Fruit fly (Drosophila melanogaster) whole organism, embryonic: ENCODE data around the gene Jupiter.

Source experiments
- BEAF-32 ChIP-seq: fragments of 200-800 bp; sonication (Bioruptor generic); optimal IDR thresholded peaks from 3 replicates; lab custom pipeline; 2017; ENCODE audit warnings: missing biosample characterization, missing genetic modification characterization, mild to moderate bottlenecking, moderate library complexity, missing genetic modification reagents
- CG10979 ChIP-seq: fragments of 200-800 bp; sonication (Bioruptor generic); optimal IDR thresholded peaks from 2 replicates; lab custom pipeline; 2018; ENCODE audit warnings: missing biosample characterization, mild to moderate bottlenecking, missing genetic modification characterization, moderate library complexity
- CG11398 ChIP-seq: fragments of 200-800 bp; sonication (Bioruptor generic); optimal IDR thresholded peaks from 2 replicates; lab custom pipeline; 2016; ENCODE audit warnings: missing biosample characterization, missing genetic modification characterization
- CG12391 ChIP-seq: fragments of 200-800 bp; sonication (Bioruptor generic); optimal IDR thresholded peaks from 3 replicates; lab custom pipeline; 2018; ENCODE audit warnings: missing biosample characterization, mild to moderate bottlenecking, missing genetic modification characterization, moderate library complexity
- CG15011 ChIP-seq: fragments of 200-800 bp; sonication (Bioruptor generic); optimal IDR thresholded peaks from 3 replicates; lab custom pipeline; 2018; ENCODE audit warnings: missing biosample characterization, mild to moderate bottlenecking, missing genetic modification characterization
- CG2120 ChIP-seq: fragments of 200-800 bp; sonication (Bioruptor generic); optimal IDR thresholded peaks from 3 replicates; lab custom pipeline; 2016; ENCODE audit warnings: missing biosample characterization, missing genetic modification characterization
- CG2889 ChIP-seq: fragments of 200-800 bp; sonication (Bioruptor generic); IDR thresholded peaks from 3 replicates; pipeline ENCODE4 v1.3.6; 2022; ENCODE audit warnings: missing biosample characterization, missing genetic modification characterization
- CG3163 ChIP-seq: fragments of 200-800 bp; sonication (Bioruptor generic); optimal IDR thresholded peaks from 3 replicates; lab custom pipeline; 2016; ENCODE audit warnings: missing biosample characterization, missing genetic modification characterization
- CG34376 ChIP-seq: fragments of 200-800 bp; sonication (Bioruptor generic); optimal IDR thresholded peaks from 2 replicates; lab custom pipeline; 2018; ENCODE audit warnings: missing biosample characterization, mild to moderate bottlenecking, missing genetic modification characterization
- CG3995 ChIP-seq: fragments of 200-800 bp; sonication (Bioruptor generic); optimal IDR thresholded peaks from 3 replicates; lab custom pipeline; 2016; ENCODE audit warnings: missing biosample characterization, missing genetic modification characterization
- CG42726 ChIP-seq: fragments of 200-800 bp; sonication (Bioruptor generic); IDR thresholded peaks from 2 replicates; pipeline ENCODE4 v1.3.6; 2022; ENCODE audit warnings: missing biosample characterization, missing genetic modification characterization; ENCODE audit not compliant: partially characterized antibody
- CG4328 ChIP-seq: fragments of 200-800 bp; sonication (Bioruptor generic); optimal IDR thresholded peaks from 3 replicates; lab custom pipeline; 2017; ENCODE audit warnings: missing biosample characterization, missing genetic modification reagents, missing genetic modification characterization
- CG4730 ChIP-seq: fragments of 200-800 bp; sonication (Bioruptor generic); IDR thresholded peaks from 2 replicates; pipeline ENCODE4 v1.3.6; 2022; ENCODE audit warnings: missing biosample characterization, missing genetic modification characterization
- CG7839 ChIP-seq: fragments of 200-800 bp; sonication (Bioruptor generic); optimal IDR thresholded peaks from 3 replicates; lab custom pipeline; 2018; ENCODE audit warnings: missing biosample characterization, mild to moderate bottlenecking, missing genetic modification characterization, moderate library complexity
- CG9437 ChIP-seq: fragments of 200-800 bp; sonication (Bioruptor generic); optimal IDR thresholded peaks from 2 replicates; lab custom pipeline; 2018; ENCODE audit warnings: missing biosample characterization, mild to moderate bottlenecking, missing genetic modification characterization
- CG9932 ChIP-seq: fragments of 200-800 bp; sonication (Bioruptor generic); IDR thresholded peaks from 2 replicates; pipeline ENCODE4 v1.3.6; 2022; ENCODE audit warnings: missing biosample characterization, missing genetic modification characterization
- Dp ChIP-seq: fragments of 200-800 bp; sonication (Bioruptor generic); optimal IDR thresholded peaks from 2 replicates; lab custom pipeline; 2018; ENCODE audit warnings: missing biosample characterization, mild to moderate bottlenecking, missing genetic modification characterization, moderate library complexity
- E2f1 ChIP-seq: fragments of 200-800 bp; sonication (Bioruptor generic); IDR thresholded peaks from 2 replicates; pipeline ENCODE4 v1.3.6; 2022; ENCODE audit warnings: missing biosample characterization, missing genetic modification characterization
- Fer2 ChIP-seq: fragments of 200-800 bp; sonication (Bioruptor generic); optimal IDR thresholded peaks from 2 replicates; lab custom pipeline; 2018; ENCODE audit warnings: missing biosample characterization, mild to moderate bottlenecking, missing genetic modification characterization, moderate library complexity
- HLH4C ChIP-seq: fragments of 200-800 bp; sonication (Bioruptor generic); IDR thresholded peaks from 3 replicates; pipeline ENCODE4 v1.3.6; 2022; ENCODE audit warnings: missing biosample characterization, missing genetic modification characterization; ENCODE audit not compliant: partially characterized antibody
- Hand ChIP-seq: fragments of 200-800 bp; sonication (Bioruptor generic); optimal IDR thresholded peaks from 2 replicates; lab custom pipeline; 2017; ENCODE audit warnings: mild to moderate bottlenecking, missing biosample characterization, missing genetic modification reagents, missing genetic modification characterization
- Lim3 ChIP-seq: fragments of 200-800 bp; sonication (Bioruptor generic); IDR thresholded peaks from 2 replicates; pipeline ENCODE4 v1.3.6; 2022; ENCODE audit warnings: missing biosample characterization, missing genetic modification characterization
- MBD-R2 ChIP-seq: fragments of 200-800 bp; sonication (Bioruptor generic); IDR thresholded peaks from 2 replicates; pipeline ENCODE4 v1.3.6; 2022; ENCODE audit warnings: missing biosample characterization, missing genetic modification characterization
- Med ChIP-seq: fragments of 200-800 bp; sonication (Bioruptor generic); peaks from one replicate; lab custom pipeline; 2016; ENCODE audit warnings: missing biosample characterization, missing genetic modification characterization, mild to moderate bottlenecking, inconsistent platforms, moderate library complexity
- Scr ChIP-seq: fragments of 200-800 bp; sonication (Bioruptor generic); IDR thresholded peaks from 2 replicates; pipeline ENCODE4 v1.3.6; 2022; ENCODE audit warnings: missing biosample characterization, missing genetic modification characterization; ENCODE audit not compliant: partially characterized antibody
- YL-1 ChIP-seq: fragments of 200-800 bp; sonication (Bioruptor generic); optimal IDR thresholded peaks from 3 replicates; lab custom pipeline; 2017; ENCODE audit warnings: missing biosample characterization, mild to moderate bottlenecking, missing genetic modification characterization
- chinmo ChIP-seq: fragments of 200-800 bp; sonication (Bioruptor generic); IDR thresholded peaks from 4 replicates; pipeline ENCODE4 v1.3.6; 2022; ENCODE audit warnings: missing biosample characterization, missing genetic modification characterization; ENCODE audit not compliant: partially characterized antibody
- crc ChIP-seq: fragments of 200-800 bp; sonication (Bioruptor generic); optimal IDR thresholded peaks from 2 replicates; lab custom pipeline; 2016; ENCODE audit warnings: missing biosample characterization, missing genetic modification characterization
- gce ChIP-seq: fragments of 200-800 bp; sonication (Bioruptor generic); IDR thresholded peaks from 3 replicates; pipeline ENCODE4 v1.3.6; 2022; ENCODE audit warnings: missing biosample characterization, missing genetic modification characterization
- hbn ChIP-seq: fragments of 200-800 bp; sonication (Bioruptor generic); IDR thresholded peaks from 2 replicates; pipeline ENCODE4 v1.3.6; 2022; ENCODE audit warnings: missing biosample characterization, missing genetic modification characterization; ENCODE audit not compliant: partially characterized antibody
- hkb ChIP-seq, 2 experiments: fragments of 200-800 bp in 1 of 2; fragments of >200 bp in 1 of 2; sonication (Bioruptor generic) in 1 of 2; IDR thresholded peaks in 1 of 2; optimal IDR thresholded peaks in 1 of 2; 2 replicates each; pipeline versions ENCODE4 v1.3.6 to Lab custom; 2017 to 2022; ENCODE audit warnings: missing biosample characterization in 1 of 2, missing genetic modification characterization in 1 of 2
- lab ChIP-seq: fragments of 200-800 bp; sonication (Bioruptor generic); optimal IDR thresholded peaks from 3 replicates; lab custom pipeline; 2017; ENCODE audit warnings: missing biosample characterization, missing genetic modification characterization, mild to moderate bottlenecking, moderate library complexity, missing genetic modification reagents
- lbe ChIP-seq: fragments of 200-800 bp; sonication (Bioruptor generic); optimal IDR thresholded peaks from 2 replicates; lab custom pipeline; 2016; ENCODE audit warnings: missing biosample characterization, mild to moderate bottlenecking, missing genetic modification characterization
- nerfin-1 ChIP-seq: fragments of 200-800 bp; sonication (Bioruptor generic); optimal IDR thresholded peaks from 3 replicates; lab custom pipeline; 2019; ENCODE audit warnings: missing biosample characterization, mild to moderate bottlenecking, missing genetic modification characterization, moderate library complexity
- pita ChIP-seq: fragments of 200-800 bp; sonication (Bioruptor generic); optimal IDR thresholded peaks from 2 replicates; lab custom pipeline; 2017; ENCODE audit warnings: missing biosample characterization, mild to moderate bottlenecking, missing genetic modification characterization
- psq ChIP-seq: fragments of 200-800 bp; sonication (Bioruptor generic); optimal IDR thresholded peaks from 2 replicates; lab custom pipeline; 2017; ENCODE audit warnings: missing biosample characterization, missing genetic modification characterization
- pzg ChIP-seq: fragments of 200-800 bp; sonication (Bioruptor generic); optimal IDR thresholded peaks from 3 replicates; lab custom pipeline; 2018; ENCODE audit warnings: missing biosample characterization, mild to moderate bottlenecking, missing genetic modification characterization, moderate library complexity
- salm ChIP-seq: fragments of 200-800 bp; sonication (Bioruptor generic); optimal IDR thresholded peaks from 2 replicates; lab custom pipeline; 2018; ENCODE audit warnings: missing biosample characterization, mild to moderate bottlenecking, missing genetic modification characterization
- scrt ChIP-seq: fragments of 200-800 bp; sonication (Bioruptor generic); optimal IDR thresholded peaks from 2 replicates; lab custom pipeline; 2018; ENCODE audit warnings: missing biosample characterization, mild to moderate bottlenecking, missing genetic modification characterization, moderate library complexity
- sens-2 ChIP-seq: fragments of 200-800 bp; sonication (Bioruptor generic); IDR thresholded peaks from 2 replicates; pipeline ENCODE4 v1.3.6; 2022; ENCODE audit warnings: missing biosample characterization, missing genetic modification characterization
- sob ChIP-seq: fragments of 200-800 bp; sonication (Bioruptor generic); IDR thresholded peaks from 2 replicates; pipeline ENCODE4 v1.3.6; 2022; ENCODE audit warnings: missing biosample characterization, missing genetic modification characterization
- tin ChIP-seq: fragments of 200-800 bp; sonication (Bioruptor generic); optimal IDR thresholded peaks from 3 replicates; lab custom pipeline; 2016; ENCODE audit warnings: missing biosample characterization, missing genetic modification characterization
- tx ChIP-seq: fragments of 200-800 bp; sonication (Bioruptor generic); optimal IDR thresholded peaks from 2 replicates; lab custom pipeline; 2016; ENCODE audit warnings: missing biosample characterization, missing genetic modification characterization
- unc-4 ChIP-seq: fragments of 200-800 bp; sonication (Bioruptor generic); IDR thresholded peaks from 2 replicates; pipeline ENCODE4 v1.3.6; 2022; ENCODE audit warnings: missing biosample characterization, missing genetic modification characterization; ENCODE audit not compliant: partially characterized antibody
- unpg ChIP-seq: fragments of 200-800 bp; sonication (Bioruptor generic); optimal IDR thresholded peaks from 3 replicates; lab custom pipeline; 2018; ENCODE audit warnings: missing biosample characterization, mild to moderate bottlenecking, missing genetic modification characterization, moderate library complexity
- usp ChIP-seq: fragments of >200 bp; optimal IDR thresholded peaks from 2 replicates; lab custom pipeline; 2017; ENCODE audit warnings: missing biosample characterization, missing genetic modification characterization

Gene Jupiter

DNA sequence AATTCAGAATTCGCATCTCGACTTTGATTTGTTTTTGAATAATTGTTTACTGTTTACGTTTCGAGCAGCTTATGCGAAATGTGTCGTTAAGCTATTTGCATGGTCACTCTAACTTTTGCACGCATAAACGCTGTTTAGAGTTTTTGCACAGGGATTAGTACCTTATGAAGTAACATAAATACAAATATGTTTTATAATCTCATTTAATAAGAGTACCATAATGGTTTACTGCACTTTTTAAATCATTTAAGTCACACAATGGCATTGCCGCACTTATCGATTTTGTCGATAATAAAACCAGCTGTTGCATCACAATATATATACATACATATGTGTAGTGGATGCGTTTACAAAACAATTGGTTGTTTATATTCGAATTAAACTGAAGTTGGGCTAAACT, 6.9 kb upstream of the Jupiter start, which contains the start of the genes CG6813 and CG18764 (continued):
- TF ChIP-seq CG2120 (GFP tag; lab: Kevin White, UChicago) = peak; percentile 30
- TF ChIP-seq nerfin-1 = no peak
- TF ChIP-seq Med (GFP tag; lab: Kevin White, UChicago) = peak; percentile 72
- peak; percentile 38 for TF ChIP-seq pzg (GFP tag; lab: Kevin White, UChicago)
- no peak for TF ChIP-seq Lim3 (GFP tag; lab: Robert Waterston, UW)
- TF ChIP-seq pita (GFP tag; lab: Kevin White, UChicago) = no peak
- peak; percentile 97 for TF ChIP-seq CG9437 (GFP tag; lab: Kevin White, UChicago)
- peak; percentile 43; the same call in 1 of the 4 replicates for TF ChIP-seq chinmo (GFP tag; lab: Robert Waterston, UW)
- TF ChIP-seq CG34376 (GFP tag; lab: Kevin White, UChicago) = peak; percentile 14
- peak; percentile 72 for TF ChIP-seq MBD-R2 (GFP tag; lab: Robert Waterston, UW)
- TF ChIP-seq CG2889 (GFP tag; lab: Robert Waterston, UW) = no peak
- peak; percentile 85 for TF ChIP-seq scrt (GFP tag; lab: Kevin White, UChicago)
- no peak for TF ChIP-seq hkb (optimal IDR thresholded peaks at IDR 0.05; lab: Kevin White, UChicago)
- TF ChIP-seq hkb (GFP tag; IDR thresholded peaks at IDR 0.05; lab: Robert Waterston, UW) = no peak
- peak; percentile 28; the same call in 1 of the 2 replicates for TF ChIP-seq hbn (GFP tag; lab: Robert Waterston, UW)
- peak; percentile 38; the same call in 1 of the 2 replicates for TF ChIP-seq unc-4 (GFP tag; lab: Robert Waterston, UW)
- TF ChIP-seq BEAF-32 (GFP tag; lab: Kevin White, UChicago) = peak; percentile 27
- peak; percentile 67 for TF ChIP-seq CG3995 (GFP tag; lab: Kevin White, UChicago)
- peak; percentile 56 for TF ChIP-seq Scr (GFP tag; lab: Robert Waterston, UW)
- TF ChIP-seq CG10979 (tag; lab: Kevin White, UChicago) = no peak
- peak; percentile 41; the same call in 1 of the 3 replicates for TF ChIP-seq HLH4C (GFP tag; lab: Robert Waterston, UW)
- TF ChIP-seq crc (GFP tag; lab: Kevin White, UChicago) = no peak
- no peak for TF ChIP-seq sens-2 (GFP tag; lab: Robert Waterston, UW)
- TF ChIP-seq YL-1 (GFP tag; lab: Kevin White, UChicago) = peak; percentile 23
- peak; percentile 52 for TF ChIP-seq Dp (GFP tag; lab: Kevin White, UChicago)

DNA sequence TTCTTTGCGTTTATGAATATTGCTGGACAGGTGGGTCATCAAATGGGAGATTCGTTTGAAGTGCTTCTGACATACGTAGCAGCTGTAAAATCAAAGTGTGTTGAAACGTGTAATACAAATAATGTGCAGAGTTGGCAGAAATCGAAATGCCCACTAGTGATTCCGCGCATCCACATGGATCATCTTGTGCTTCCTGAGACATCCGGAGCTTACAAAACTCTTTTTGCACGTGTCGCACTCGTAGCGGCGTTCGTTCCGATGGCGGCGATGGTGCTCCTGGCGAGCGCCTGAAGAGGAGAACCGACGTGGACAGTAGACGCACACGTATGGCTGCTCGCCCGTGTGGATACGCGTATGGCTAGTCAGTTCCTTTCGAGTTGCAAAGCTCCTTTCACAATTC, 5.8 kb upstream of the Jupiter start, which contains the start of gene Zaf1:
Gene Zaf1, minus strand, starts transcription at position 101 of the 400 bp plus-strand sequence.
- TF ChIP-seq salm (tag; lab: Kevin White, UChicago) (no peak), gce (no peak), CG4328 (GFP tag; lab: Kevin White, UChicago) (no peak)

DNA sequence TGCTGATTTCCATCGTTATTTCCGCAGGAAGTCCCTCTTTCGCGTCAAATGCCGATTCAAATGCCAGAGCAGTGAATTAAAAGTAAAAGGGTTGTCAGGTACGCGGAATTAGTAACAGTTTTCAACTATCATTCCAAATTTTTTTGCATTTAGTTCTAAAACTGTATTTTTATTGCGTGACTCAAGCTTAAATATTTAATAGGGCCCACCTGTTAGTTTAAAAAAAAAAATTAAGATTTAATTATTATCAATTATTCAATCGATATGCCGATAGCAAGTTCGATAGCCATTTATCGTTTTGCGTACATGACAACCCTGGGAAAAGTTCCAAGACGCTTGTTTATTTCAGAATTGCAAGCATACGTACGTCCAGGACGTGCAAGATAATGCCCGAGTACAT, 3.3 kb upstream of the Jupiter start, which contains the start of gene CG14711:
Gene CG14711, plus strand, starts transcription at position 315 of the 400 bp plus-strand sequence.
- TF ChIP-seq CG3163 (GFP tag; lab: Kevin White, UChicago) = peak; percentile 6
- TF ChIP-seq CG7839 (tag; lab: Kevin White, UChicago) = no peak
- no peak for TF ChIP-seq CG42726 (GFP tag; lab: Robert Waterston, UW)
- TF ChIP-seq Hand (GFP tag; lab: Kevin White, UChicago) = peak; percentile 53
- peak; percentile 35 for TF ChIP-seq CG11398
- peak; percentile 89 for TF ChIP-seq unpg
- TF ChIP-seq E2f1 (GFP tag; lab: Robert Waterston, UW) = peak; percentile 84
- peak; percentile 84 for TF ChIP-seq tin (GFP tag; lab: Kevin White, UChicago)
- TF ChIP-seq YL-1 (GFP tag; lab: Kevin White, UChicago) = peak; percentile 91
- peak; percentile 92 for TF ChIP-seq CG9932 (GFP tag; lab: Robert Waterston, UW)
- peak; percentile 76 for TF ChIP-seq lbe (GFP tag; lab: Kevin White, UChicago)
- TF ChIP-seq sob = peak; percentile 85
- no peak for TF ChIP-seq usp (GFP tag; lab: Kevin White, UChicago)
- TF ChIP-seq CG12391 (tag; lab: Kevin White, UChicago) = peak; percentile 93
- no peak for TF ChIP-seq lab (GFP tag; lab: Kevin White, UChicago)
- TF ChIP-seq CG15011 (GFP tag; lab: Kevin White, UChicago) = no peak
- peak; percentile 75 for TF ChIP-seq Fer2 (tag; lab: Kevin White, UChicago)
- peak; percentile 36 for TF ChIP-seq tx (GFP tag; lab: Kevin White, UChicago)
- TF ChIP-seq CG4730 (GFP tag; lab: Robert Waterston, UW) = peak; percentile 80
- peak; percentile 19 for TF ChIP-seq psq (GFP tag; lab: Kevin White, UChicago)
